Worm (Caenorhabditis elegans) whole organism, mixed stage, embryonic: Measurements from ENCODE around the gene C33F10.12.

Source experiments
- ceh-39 ChIP-seq: fragments of 150-350 bp; optimal IDR thresholded peaks from 2 replicates; lab custom pipeline; 2014; ENCODE audit warnings: missing biosample characterization, missing genetic modification characterization
- ceh-83 ChIP-seq: fragments of 200-800 bp; sonication (Bioruptor generic); optimal IDR thresholded peaks from 2 replicates; lab custom pipeline; 2018; ENCODE audit warnings: mild to moderate bottlenecking, missing genetic modification characterization, missing compliant biosample characterization
- elt-3 ChIP-seq: fragments of 150-350 bp; optimal IDR thresholded peaks from 2 replicates; lab custom pipeline; 2014; ENCODE audit warnings: missing biosample characterization, missing genetic modification characterization
- lsy-2 ChIP-seq: fragments of 150-350 bp; optimal IDR thresholded peaks from 2 replicates; lab custom pipeline; 2014; ENCODE audit warnings: missing biosample characterization, missing genetic modification characterization
- mls-2 ChIP-seq: sonication (generic microtip); optimal IDR thresholded peaks from 2 replicates; lab custom pipeline; 2016; ENCODE audit warnings: mild to moderate bottlenecking, missing genetic modification characterization, moderate library complexity, missing compliant biosample characterization
- nhr-2 ChIP-seq: fragments of 150-350 bp; optimal IDR thresholded peaks from 2 replicates; lab custom pipeline; 2014; ENCODE audit warnings: missing biosample characterization, missing genetic modification characterization
- sptf-1 ChIP-seq: sonication (generic microtip); optimal IDR thresholded peaks from 2 replicates; lab custom pipeline; 2017; ENCODE audit warnings: mild to moderate bottlenecking, missing genetic modification characterization, moderate library complexity, missing compliant biosample characterization

DNA sequence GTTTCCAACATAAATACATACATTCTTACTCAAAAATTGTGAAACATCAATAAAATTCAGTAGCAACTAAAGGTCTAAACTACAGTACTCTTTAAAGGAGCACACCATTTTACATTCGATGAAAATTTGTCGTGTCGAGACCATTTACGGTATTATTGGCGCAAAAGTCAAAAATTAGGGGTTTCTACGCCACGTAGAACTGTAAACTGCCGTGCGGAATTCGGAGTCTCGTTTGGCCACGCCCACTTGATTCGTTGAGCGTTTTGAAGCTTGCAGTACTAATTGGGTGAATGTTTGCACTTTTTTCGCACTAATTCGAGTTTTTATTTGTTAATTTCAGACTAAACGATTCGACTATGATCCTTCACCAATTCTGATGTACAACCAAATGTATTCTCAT lies 46.9 kb downstream of the C33F10.12 start:
- TF ChIP-seq mls-2: no peak
- no peak for TF ChIP-seq elt-3 (tag; lab: Kevin White, UChicago)
- no peak for TF ChIP-seq lsy-2 (tag; lab: Kevin White, UChicago)
- no peak for TF ChIP-seq ceh-83 (GFP tag; lab: Kevin White, UChicago)
- no peak for TF ChIP-seq sptf-1
- no peak for TF ChIP-seq nhr-2 (tag; lab: Kevin White, UChicago)
- TF ChIP-seq ceh-39 (tag; lab: Kevin White, UChicago): no peak
